Worm (Caenorhabditis elegans) whole organism, midembryonic: Measurements from ENCODE around the gene F54B11.10.

Experiments
- T22C8.4 ChIP-seq: fragments of 200-800 bp; sonication (Bioruptor generic); IDR thresholded peaks from 2 replicates; pipeline ENCODE4 v1.3.6; 2022; ENCODE audit warnings: missing genetic modification characterization, missing compliant biosample characterization
- cog-1 ChIP-seq: sonication (generic microtip); optimal IDR thresholded peaks from 2 replicates; lab custom pipeline; 2016; ENCODE audit warnings: missing genetic modification characterization, missing compliant biosample characterization
- flt-1 ChIP-seq: fragments of 200-800 bp; sonication (Bioruptor generic); IDR thresholded peaks from 2 replicates; pipeline ENCODE4 v1.3.6; 2022; ENCODE audit warnings: missing genetic modification characterization, missing compliant biosample characterization
- klf-2 ChIP-seq: fragments of 200-800 bp; sonication (Bioruptor generic); conservative IDR thresholded peaks from 2 replicates; pipeline ENCODE4 v1.3.6; 2022; ENCODE audit warnings: missing genetic modification reagents, missing genetic modification characterization, missing compliant biosample characterization
- med-1 ChIP-seq: sonication (generic microtip); optimal IDR thresholded peaks from 2 replicates; lab custom pipeline; 2017; ENCODE audit warnings: missing genetic modification characterization, mild to moderate bottlenecking, missing compliant biosample characterization, antibody characterized with exemption, missing genetic modification reagents; ENCODE audit not compliant: insufficient read depth
- ref-1 ChIP-seq: fragments of 200-800 bp; sonication (Bioruptor generic); conservative IDR thresholded peaks from 2 replicates; pipeline ENCODE4 v1.3.6; 2022; ENCODE audit warnings: missing genetic modification reagents, missing genetic modification characterization, missing compliant biosample characterization
- tab-1 ChIP-seq: fragments of 200-800 bp; sonication (Bioruptor generic); IDR thresholded peaks from 2 replicates; pipeline ENCODE4 v1.3.6; 2022; ENCODE audit warnings: missing genetic modification characterization, missing compliant biosample characterization
- ztf-23 ChIP-seq: fragments of 200-800 bp; sonication (Bioruptor generic); IDR thresholded peaks from 2 replicates; pipeline ENCODE4 v1.3.6; 2022; ENCODE audit warnings: missing genetic modification reagents, missing genetic modification characterization, missing compliant biosample characterization
- ztf-29 ChIP-seq: fragments of 200-800 bp; sonication (Bioruptor generic); IDR thresholded peaks from 2 replicates; pipeline ENCODE4 v1.3.6; 2022; ENCODE audit warnings: missing genetic modification reagents, missing genetic modification characterization, missing compliant biosample characterization

Gene F54B11.10

DNA sequence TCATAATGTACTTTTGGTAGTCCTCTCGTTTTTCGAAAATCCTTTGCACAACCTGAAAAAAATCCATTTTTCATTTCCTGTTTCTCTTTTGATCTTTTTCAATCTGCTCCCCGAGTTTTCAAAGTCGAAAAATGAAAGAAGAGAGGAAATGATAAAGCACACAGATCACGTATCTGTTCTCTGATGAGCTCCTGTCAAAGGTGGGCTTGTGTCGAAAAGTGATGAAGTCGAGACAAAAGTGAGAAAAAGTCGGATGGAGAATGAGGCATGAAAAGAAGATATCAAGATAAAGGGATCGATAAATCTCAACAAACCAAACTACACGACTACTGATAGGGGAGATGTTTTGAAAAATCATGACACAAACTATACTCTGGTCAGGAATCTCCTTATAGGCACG lies 26.8 kb upstream of the F54B11.10 start:
- TF ChIP-seq med-1 (GFP tag; lab: Kevin White, UChicago) (no peak), T22C8.4 (GFP tag; lab: Robert Waterston, UW) (no peak), ztf-23 (GFP tag; lab: Robert Waterston, UW) (no peak), tab-1 (GFP tag; lab: Robert Waterston, UW) (no peak), ztf-29 (GFP tag; lab: Robert Waterston, UW) (no peak), cog-1 (tag; lab: Kevin White, UChicago) (no peak), ref-1 (GFP tag; lab: Robert Waterston, UW) (no peak), flt-1 (GFP tag; lab: Robert Waterston, UW) (no peak), klf-2 (GFP tag; lab: Robert Waterston, UW) (no peak)

DNA sequence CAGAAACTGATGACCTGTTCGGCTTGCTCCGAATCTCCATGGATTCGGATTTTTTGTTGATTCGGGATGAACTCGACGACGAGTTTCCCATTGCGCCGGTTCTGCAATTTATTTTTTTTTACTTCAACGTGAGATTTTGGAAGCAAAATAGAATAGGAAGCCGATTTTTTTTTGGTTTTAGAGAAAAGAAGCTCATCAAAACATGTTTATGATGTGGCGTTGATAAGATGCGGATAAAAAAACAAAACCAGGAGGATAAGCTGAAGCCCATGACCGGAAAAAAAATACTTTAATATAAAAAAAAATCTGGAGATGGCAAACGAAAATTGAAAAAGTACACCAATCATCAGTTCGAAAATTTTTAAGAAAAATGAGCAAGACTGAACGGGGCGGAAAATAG lies 25.9 kb upstream of the F54B11.10 start, which contains the start of gene glb-20:
TSS of gene glb-20 (minus strand) at position 101 of the 400 bp plus-strand sequence.
- TF ChIP-seq klf-2 (GFP tag; lab: Robert Waterston, UW): no peak
- no peak for TF ChIP-seq flt-1 (GFP tag; lab: Robert Waterston, UW)
- no peak for TF ChIP-seq cog-1 (tag; lab: Kevin White, UChicago)

DNA sequence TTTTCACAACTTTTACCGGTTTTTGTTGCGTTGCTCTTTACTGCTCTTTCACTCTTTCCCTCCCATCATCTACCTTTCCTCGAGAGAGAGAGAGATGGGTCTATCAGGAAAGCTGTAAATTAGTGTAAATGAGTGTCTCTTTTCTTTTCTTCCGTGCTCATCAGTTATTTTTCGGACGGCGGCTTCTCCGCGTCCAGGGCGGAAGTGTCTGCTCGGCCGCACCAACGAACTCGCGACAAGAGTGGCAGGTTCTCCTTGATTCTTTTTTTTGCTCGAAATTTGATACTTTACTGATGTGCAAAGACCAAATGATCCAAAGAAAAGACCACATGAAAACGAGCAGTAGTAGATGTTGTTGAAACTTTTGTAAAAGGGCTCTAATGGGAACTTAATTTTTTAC lies 23.3 kb upstream of the F54B11.10 start:
- no peak for TF ChIP-seq flt-1 (GFP tag; lab: Robert Waterston, UW)
- TF ChIP-seq ztf-29 (GFP tag; lab: Robert Waterston, UW): no peak
- TF ChIP-seq tab-1 (GFP tag; lab: Robert Waterston, UW): no peak
- TF ChIP-seq med-1 (GFP tag; lab: Kevin White, UChicago): no peak
- no peak for TF ChIP-seq T22C8.4 (GFP tag; lab: Robert Waterston, UW)
- TF ChIP-seq ztf-23 (GFP tag; lab: Robert Waterston, UW): no peak

DNA sequence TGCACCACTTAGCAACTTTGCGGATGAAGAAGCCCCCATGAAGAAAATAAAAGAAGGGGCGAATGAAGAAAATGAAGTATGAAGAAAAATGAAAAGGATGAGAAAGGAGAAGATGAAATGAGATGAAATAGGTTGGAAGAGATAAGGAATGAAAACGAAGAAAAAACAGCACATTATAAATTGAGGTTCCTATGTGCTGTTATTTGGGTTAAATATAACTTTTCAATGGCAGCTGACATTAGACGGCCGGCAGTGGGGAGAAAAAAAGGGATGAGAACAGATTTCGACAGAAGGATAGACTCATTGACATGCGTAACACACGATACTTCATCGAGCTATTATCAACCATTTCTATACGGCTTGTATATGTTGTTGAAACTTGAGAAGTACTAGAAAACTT lies 20.0 kb upstream of the F54B11.10 start:
- TF ChIP-seq ztf-23 (GFP tag; lab: Robert Waterston, UW): no peak
- no peak for TF ChIP-seq ztf-29 (GFP tag; lab: Robert Waterston, UW)
- no peak for TF ChIP-seq flt-1 (GFP tag; lab: Robert Waterston, UW)
- no peak for TF ChIP-seq med-1 (GFP tag; lab: Kevin White, UChicago)
- no peak for TF ChIP-seq ref-1 (GFP tag; lab: Robert Waterston, UW)

DNA sequence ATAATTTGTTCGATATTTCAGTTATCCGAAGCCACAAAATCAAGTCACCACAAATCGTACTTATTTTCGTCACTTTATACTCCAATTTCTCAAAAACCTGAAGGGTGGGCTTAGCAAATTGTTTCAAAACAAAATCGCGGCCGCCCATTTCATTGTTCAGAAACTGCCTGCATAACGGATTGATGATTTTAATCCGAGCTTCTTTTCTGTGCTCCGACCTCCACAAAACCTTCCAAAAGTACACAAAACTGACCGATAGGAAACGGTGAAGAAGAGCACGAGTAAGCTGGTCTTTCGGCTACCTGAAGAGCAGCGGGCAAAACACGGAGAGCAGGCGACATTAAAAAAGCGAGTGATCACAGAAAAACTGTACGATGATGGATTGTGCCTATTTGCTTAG lies 15.5 kb upstream of the F54B11.10 start, which contains the start of gene R01E6.2:
TSS of gene R01E6.2 (minus strand) at position 101 of the 400 bp plus-strand sequence.
- TF ChIP-seq ref-1 (GFP tag; lab: Robert Waterston, UW) (no peak), T22C8.4 (GFP tag; lab: Robert Waterston, UW) (no peak), ztf-29 (GFP tag; lab: Robert Waterston, UW) (no peak), med-1 (GFP tag; lab: Kevin White, UChicago) (no peak), ztf-23 (GFP tag; lab: Robert Waterston, UW) (no peak), klf-2 (GFP tag; lab: Robert Waterston, UW) (no peak), cog-1 (tag; lab: Kevin White, UChicago) (no peak), flt-1 (GFP tag; lab: Robert Waterston, UW) (no peak), tab-1 (GFP tag; lab: Robert Waterston, UW) (no peak)

DNA sequence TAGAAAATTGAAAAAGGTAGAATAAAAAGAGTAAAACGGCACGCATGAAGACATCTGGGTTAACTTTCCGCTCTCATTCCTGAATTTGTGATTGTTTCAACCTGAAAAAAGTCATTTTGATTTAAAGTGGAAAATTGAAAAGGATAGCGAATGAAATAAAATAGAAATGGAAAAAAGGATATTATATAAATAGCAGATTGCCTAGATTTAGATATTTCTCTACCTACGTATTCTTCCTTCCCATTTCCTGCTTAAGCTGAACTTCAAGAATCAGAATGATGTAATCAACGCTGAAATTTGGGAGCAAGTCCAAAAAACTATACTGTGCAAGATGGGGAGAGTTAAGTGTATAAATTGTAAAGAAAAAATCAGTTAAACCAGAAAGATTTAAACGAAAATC lies 12.1 kb upstream of the F54B11.10 start, which contains the start of gene R01E6.7:
TSS of gene R01E6.7 (minus strand) at position 101 of the 400 bp plus-strand sequence.
- TF ChIP-seq cog-1 (tag; lab: Kevin White, UChicago): no peak
- TF ChIP-seq klf-2 (GFP tag; lab: Robert Waterston, UW): no peak
- no peak for TF ChIP-seq ztf-23 (GFP tag; lab: Robert Waterston, UW)
- no peak for TF ChIP-seq T22C8.4 (GFP tag; lab: Robert Waterston, UW)
- TF ChIP-seq ztf-29 (GFP tag; lab: Robert Waterston, UW): no peak
- no peak for TF ChIP-seq flt-1 (GFP tag; lab: Robert Waterston, UW)
- no peak for TF ChIP-seq med-1 (GFP tag; lab: Kevin White, UChicago)
- TF ChIP-seq ref-1 (GFP tag; lab: Robert Waterston, UW): no peak
- no peak for TF ChIP-seq tab-1 (GFP tag; lab: Robert Waterston, UW)

DNA sequence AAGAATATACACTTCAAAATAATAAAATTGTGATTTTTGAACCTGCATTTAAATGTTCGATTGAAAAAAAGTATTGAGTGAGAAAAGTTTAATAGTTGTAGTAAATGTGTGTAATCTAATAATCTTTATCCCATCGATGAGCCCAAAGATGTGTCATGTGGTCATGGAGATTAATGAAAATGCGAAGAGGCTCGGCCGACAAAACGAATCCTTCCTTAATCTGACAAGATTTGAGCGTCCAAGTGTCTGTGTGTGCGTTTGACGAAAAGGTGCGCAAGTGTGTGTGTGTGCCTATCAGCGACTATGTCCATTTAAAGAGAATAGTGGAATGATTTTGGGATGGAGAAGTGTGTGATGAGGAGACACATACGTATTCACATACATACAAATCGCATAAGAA lies 7.9 kb upstream of the F54B11.10 start:
- TF ChIP-seq cog-1 (tag; lab: Kevin White, UChicago): no peak
- TF ChIP-seq med-1 (GFP tag; lab: Kevin White, UChicago): no peak
- TF ChIP-seq ref-1 (GFP tag; lab: Robert Waterston, UW): no peak

DNA sequence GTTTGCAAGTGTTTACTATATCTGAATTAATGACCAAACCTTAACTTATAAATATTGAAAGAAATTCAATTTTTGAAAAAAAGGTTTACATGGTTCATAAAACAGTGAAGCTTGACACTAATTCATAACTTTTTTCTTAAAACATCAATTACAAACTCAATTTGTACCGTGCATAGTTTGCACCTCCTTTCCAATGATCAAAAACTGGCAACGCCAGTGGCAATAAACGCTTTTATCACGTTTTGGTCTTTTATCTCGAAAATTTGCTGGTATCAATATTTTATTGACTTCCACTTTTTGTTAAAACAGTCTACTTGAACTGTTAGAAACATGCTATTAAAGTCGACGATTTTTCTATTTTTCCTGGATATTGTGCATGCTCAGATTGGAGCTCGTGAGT lies 3.4 kb upstream of the F54B11.10 start, which contains the start of gene F54B11.11:
TSS of gene F54B11.11 (plus strand) at position 301 of the 400 bp plus-strand sequence.
- TF ChIP-seq ztf-29 (GFP tag; lab: Robert Waterston, UW) (no peak), ref-1 (GFP tag; lab: Robert Waterston, UW) (no peak), med-1 (GFP tag; lab: Kevin White, UChicago) (no peak), flt-1 (GFP tag; lab: Robert Waterston, UW) (no peak), ztf-23 (GFP tag; lab: Robert Waterston, UW) (no peak), cog-1 (tag; lab: Kevin White, UChicago) (no peak), klf-2 (GFP tag; lab: Robert Waterston, UW) (no peak), tab-1 (GFP tag; lab: Robert Waterston, UW) (no peak), T22C8.4 (GFP tag; lab: Robert Waterston, UW) (no peak)

DNA sequence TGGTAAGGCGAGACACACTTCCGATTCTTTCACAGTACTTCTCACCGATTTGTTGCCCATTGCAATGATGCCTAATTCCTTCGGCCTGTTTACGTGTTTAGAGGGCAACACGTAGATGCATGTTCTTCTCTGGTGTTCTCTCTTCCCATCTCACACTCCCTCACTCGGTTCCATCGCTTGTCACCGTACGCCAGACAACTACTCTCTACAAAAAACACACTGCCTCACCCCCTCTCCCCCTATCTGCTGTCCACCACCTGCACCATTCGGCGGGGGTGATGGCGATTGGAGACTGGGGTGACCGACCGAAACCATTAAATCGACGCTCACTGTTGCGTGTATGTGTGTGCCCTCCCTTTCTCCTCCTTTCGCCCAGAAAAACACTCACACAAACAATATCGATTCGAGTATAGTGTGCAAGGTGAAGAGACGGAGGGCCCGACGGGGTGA lies 2.0 kb downstream of the F54B11.10 start:
- TF ChIP-seq flt-1 (GFP tag; lab: Robert Waterston, UW) (peak; percentile 62; the same call in 1 of the 2 replicates), T22C8.4 (GFP tag; lab: Robert Waterston, UW) (peak; percentile 39; the same call in 1 of the 2 replicates), tab-1 (GFP tag; lab: Robert Waterston, UW) (peak; percentile 75), klf-2 (GFP tag; lab: Robert Waterston, UW) (no peak), cog-1 (tag; lab: Kevin White, UChicago) (peak; percentile 75), med-1 (GFP tag; lab: Kevin White, UChicago) (no peak)
